Worm (Caenorhabditis elegans) whole organism, late embryonic: ENCODE measurements around the gene ced-3.

Experiments used
- C38D4.7 ChIP-seq: fragments of 200-800 bp; sonication (Bioruptor generic); optimal IDR thresholded peaks from 2 replicates; lab custom pipeline; 2018; ENCODE audit warnings: mild to moderate bottlenecking, missing genetic modification characterization, moderate library complexity, missing compliant biosample characterization
- T23F11.4 ChIP-seq: fragments of 200-800 bp; sonication (Bioruptor generic); optimal IDR thresholded peaks from 2 replicates; lab custom pipeline; 2018; ENCODE audit warnings: mild to moderate bottlenecking, missing genetic modification characterization, missing compliant biosample characterization
- ama-1 ChIP-seq: fragments of 150-350 bp; optimal IDR thresholded peaks from 2 replicates; lab custom pipeline; 2014
- ceh-2 ChIP-seq: sonication (generic microtip); optimal IDR thresholded peaks from 2 replicates; lab custom pipeline; 2016; ENCODE audit warnings: missing genotype, missing genetic modification characterization, missing compliant biosample characterization
- ceh-31 ChIP-seq: sonication (generic microtip); optimal IDR thresholded peaks from 2 replicates; lab custom pipeline; 2016; ENCODE audit warnings: missing genetic modification characterization, missing compliant biosample characterization
- hlh-30 ChIP-seq: sonication (generic microtip); optimal IDR thresholded peaks from 2 replicates; lab custom pipeline; 2017; ENCODE audit warnings: antibody characterized with exemption, missing genetic modification characterization, missing compliant biosample characterization; ENCODE audit not compliant: insufficient read depth
- npax-4 ChIP-seq: sonication (generic microtip); optimal IDR thresholded peaks from 2 replicates; lab custom pipeline; 2016; ENCODE audit warnings: missing genetic modification characterization, missing compliant biosample characterization
- unc-86 ChIP-seq: sonication (generic microtip); optimal IDR thresholded peaks from 2 replicates; lab custom pipeline; 2016; ENCODE audit warnings: missing genetic modification characterization, missing compliant biosample characterization

DNA sequence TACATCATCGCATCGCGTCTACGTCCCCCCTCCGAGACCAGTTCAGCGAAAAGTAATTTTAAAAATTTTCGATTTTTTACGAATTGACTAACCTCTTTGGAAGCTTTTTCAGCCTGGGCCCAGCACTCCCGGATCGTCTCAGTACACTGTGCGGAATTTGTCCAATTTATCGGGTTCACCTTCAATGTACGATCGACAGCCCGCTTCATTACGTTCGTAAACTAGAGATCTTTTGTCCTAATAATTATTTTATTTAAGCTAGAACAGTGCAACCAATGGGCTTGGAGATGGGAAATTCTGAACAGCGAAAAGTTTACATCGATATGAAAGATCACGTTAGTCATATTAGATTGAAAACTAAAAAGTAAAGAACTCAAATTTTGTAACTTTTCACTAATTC is 37.4 kb upstream of the ced-3 start:
- TF ChIP-seq ama-1 (lab: Kevin White, UChicago) (no peak), npax-4 (tag; lab: Kevin White, UChicago) (no peak), hlh-30 (tag; lab: Kevin White, UChicago) (no peak), ceh-31 (tag; lab: Kevin White, UChicago) (no peak), C38D4.7 (GFP tag; lab: Kevin White, UChicago) (no peak), T23F11.4 (GFP tag; lab: Kevin White, UChicago) (no peak), unc-86 (no peak), ceh-2 (tag; lab: Kevin White, UChicago) (no peak)
